Fruit fly (Drosophila melanogaster): ENCODE measurements around the gene tos.

Gene tos

dm6 chr2L:18695404-18695804 lies 13.5 kb upstream of the tos start, which contains the start of the genes CG10383 and CG10338 (continued):
- TF ChIP-seq ro (GFP tag; IDR thresholded peaks at IDR 0.05) (peak; percentile 38; the same call in 1 of the 2 replicates), CG10565 (GFP tag; optimal IDR thresholded peaks at IDR 0.05) (no peak), CG14965 (GFP tag; optimal IDR thresholded peaks at IDR 0.05; ENCODE audit: borderline replicate concordance) (peak; percentile 28), p53 (GFP tag; optimal IDR thresholded peaks at IDR 0.05) (peak; percentile 82), Myb (GFP tag; optimal IDR thresholded peaks at IDR 0.05) (peak; percentile 89), slbo (GFP tag; IDR thresholded peaks at IDR 0.05) (peak; percentile 95), CG8944 (GFP tag; optimal IDR thresholded peaks at IDR 0.05) (peak; percentile 91), CG7745 (tag; optimal IDR thresholded peaks at IDR 0.05) (no peak), ind (GFP tag; optimal IDR thresholded peaks at IDR 0.05) (peak; percentile 90), fd96Cb (tag; optimal IDR thresholded peaks at IDR 0.05) (peak; percentile 70), Camta (GFP tag; optimal IDR thresholded peaks at IDR 0.05) (peak; percentile 81), CG9437 (GFP tag; optimal IDR thresholded peaks at IDR 0.05) (peak; percentile 23), org-1 (GFP tag; optimal IDR thresholded peaks at IDR 0.05) (peak; percentile 57), rib (GFP tag; IDR thresholded peaks at IDR 0.05) (peak; percentile 85), CG32772 (GFP tag; IDR thresholded peaks at IDR 0.05) (peak; percentile 90), CG9727 (GFP tag; optimal IDR thresholded peaks at IDR 0.05) (peak; percentile 80), Sry-δ (GFP tag; optimal IDR thresholded peaks at IDR 0.05) (peak; percentile 68), lola (GFP tag; optimal IDR thresholded peaks at IDR 0.05) (peak in 1 of 3 experiments; percentile 60), Drgx (GFP tag; IDR thresholded peaks at IDR 0.05) (peak; percentile 88), ato (GFP tag; IDR thresholded peaks at IDR 0.05; ENCODE audit: partially characterized antibody) (no peak), CG3163 (GFP tag; optimal IDR thresholded peaks at IDR 0.05) (peak; percentile 65), CG12744 (GFP tag; optimal IDR thresholded peaks at IDR 0.05) (peak; percentile 76), Trl (optimal IDR thresholded peaks at IDR 0.05) (no peak), Trl (GFP tag; optimal IDR thresholded peaks at IDR 0.05) (peak; percentile 94), CG17328 (GFP tag; IDR thresholded peaks at IDR 0.05) (peak; percentile 88), crc (GFP tag; optimal IDR thresholded peaks at IDR 0.05) (peak; percentile 84), CG15479 (GFP tag; optimal IDR thresholded peaks at IDR 0.05) (no peak), CG30403 (GFP tag; optimal IDR thresholded peaks at IDR 0.05) (peak; percentile 87), CG5245 (GFP tag; optimal IDR thresholded peaks at IDR 0.05) (peak; percentile 71), NfI (GFP tag; optimal IDR thresholded peaks at IDR 0.05) (peak; percentile 85), odd (GFP tag; optimal IDR thresholded peaks at IDR 0.05) (peak; percentile 59), tna (GFP tag; IDR thresholded peaks at IDR 0.05; ENCODE audit: partially characterized antibody) (no peak), gce (GFP tag; IDR thresholded peaks at IDR 0.05) (peak; percentile 53; the same call in 1 of the 3 replicates), Opbp (GFP tag; IDR thresholded peaks at IDR 0.05; ENCODE audit: partially characterized antibody) (no peak), CG6683 (GFP tag; optimal IDR thresholded peaks at IDR 0.05) (peak; percentile 41), CG1647 (GFP tag; optimal IDR thresholded peaks at IDR 0.05) (peak; percentile 76), CG34422 (GFP tag; IDR thresholded peaks at IDR 0.05) (peak; percentile 94), Nf-YA (GFP tag; IDR thresholded peaks at IDR 0.05) (peak; percentile 79), Gsc (GFP tag; IDR thresholded peaks at IDR 0.05) (peak; percentile 63), Deaf1 (tag; optimal IDR thresholded peaks at IDR 0.05) (peak; percentile 41), twi (tag; optimal IDR thresholded peaks at IDR 0.05) (peak; percentile 70), CG7963 (GFP tag; IDR thresholded peaks at IDR 0.05; ENCODE audit: partially characterized antibody) (no peak), vnd (GFP tag; IDR thresholded peaks at IDR 0.05; ENCODE audit: partially characterized antibody) (no peak), CG3281 (GFP tag; optimal IDR thresholded peaks at IDR 0.05) (peak; percentile 82), nom (GFP tag; optimal IDR thresholded peaks at IDR 0.05) (peak; percentile 17), nerfin-2 (GFP tag; IDR thresholded peaks at IDR 0.05; ENCODE audit: partially characterized antibody) (no peak), Rfx (GFP tag; IDR thresholded peaks at IDR 0.05) (peak; percentile 94), CG31365 (tag; optimal IDR thresholded peaks at IDR 0.05) (peak; percentile 60), kni (GFP tag; optimal IDR thresholded peaks at IDR 0.05) (peak; percentile 26), fu2 (GFP tag; optimal IDR thresholded peaks at IDR 0.05) (peak; percentile 83)

Measured in whole organism, embryonic.